Worm (Caenorhabditis elegans): ENCODE data around the gene T05H10.8.

- TF ChIP-seq tra-4 (tag; optimal IDR thresholded peaks at IDR 0.05) = no peak
- TF ChIP-seq tbx-11 (GFP tag; IDR thresholded peaks at IDR 0.05) = no peak
- no peak for TF ChIP-seq hnd-1 (tag; optimal IDR thresholded peaks at IDR 0.05)
Observed at ce11 chrII:8071801-8072544, 13.1 kb downstream of the T05H10.8 start.
